Worm (Caenorhabditis elegans) whole organism, young adult: ENCODE results near the gene lfi-1.

ENCODE experiments used
- B0019.2 ChIP-seq: fragments of 200-800 bp; sonication (Bioruptor generic); conservative IDR thresholded peaks from 2 replicates; pipeline ENCODE4 v1.3.6; 2022; ENCODE audit warnings: missing genetic modification reagents, missing genetic modification characterization, missing compliant biosample characterization
- B0035.1 ChIP-seq: sonication (generic microtip); optimal IDR thresholded peaks from 2 replicates; lab custom pipeline; 2016; ENCODE audit warnings: missing genetic modification characterization, mild to moderate bottlenecking, missing compliant biosample characterization, missing genotype, missing genetic modification reagents
- B0261.1 ChIP-seq: sonication (generic microtip); optimal IDR thresholded peaks from 2 replicates; lab custom pipeline; 2016; ENCODE audit warnings: mild to moderate bottlenecking, missing genetic modification characterization, moderate library complexity, missing compliant biosample characterization
- B0336.3 ChIP-seq: fragments of 200-800 bp; sonication (Bioruptor generic); IDR thresholded peaks from 2 replicates; pipeline ENCODE4 v1.3.6; 2022; ENCODE audit warnings: missing genetic modification characterization, missing compliant biosample characterization
- D2030.7 ChIP-seq: fragments of 200-800 bp; sonication (Bioruptor generic); IDR thresholded peaks from 2 replicates; pipeline ENCODE4 v1.3.6; 2022; ENCODE audit warnings: missing genetic modification reagents, missing genetic modification characterization, missing compliant biosample characterization
- F39B2.1 ChIP-seq: fragments of 200-800 bp; sonication (Bioruptor generic); IDR thresholded peaks from 2 replicates; pipeline ENCODE4 v1.3.6; 2022; ENCODE audit warnings: missing genetic modification reagents, missing genetic modification characterization, missing compliant biosample characterization
- F49E8.2 ChIP-seq: sonication (generic microtip); optimal IDR thresholded peaks from 3 replicates; lab custom pipeline; 2017; ENCODE audit warnings: missing genetic modification characterization, mild to moderate bottlenecking, missing compliant biosample characterization, antibody characterized with exemption, moderate library complexity; ENCODE audit not compliant: insufficient read depth
- K12H6.12 ChIP-seq: fragments of 200-800 bp; sonication (Bioruptor generic); optimal IDR thresholded peaks from 2 replicates; lab custom pipeline; 2018; ENCODE audit warnings: mild to moderate bottlenecking, missing genetic modification characterization, missing compliant biosample characterization
- T07F8.4 ChIP-seq: sonication (generic microtip); optimal IDR thresholded peaks from 2 replicates; lab custom pipeline; 2016; ENCODE audit warnings: mild to moderate bottlenecking, missing genetic modification characterization, moderate library complexity, missing compliant biosample characterization
- Y95B8A.8 ChIP-seq: fragments of 200-800 bp; sonication (Bioruptor generic); IDR thresholded peaks from 2 replicates; pipeline ENCODE4 v1.3.6; 2022; ENCODE audit warnings: missing genetic modification reagents, missing genetic modification characterization, missing compliant biosample characterization
- akir-1 ChIP-seq: fragments of 200-800 bp; sonication (Bioruptor generic); optimal IDR thresholded peaks from 2 replicates; lab custom pipeline; 2018; ENCODE audit warnings: mild to moderate bottlenecking, missing genetic modification characterization, moderate library complexity, missing compliant biosample characterization
- aptf-3 ChIP-seq: fragments of 200-800 bp; sonication (Bioruptor generic); IDR thresholded peaks from 2 replicates; pipeline ENCODE4 v1.3.6; 2022; ENCODE audit warnings: missing genetic modification characterization, missing compliant biosample characterization
- bed-1 ChIP-seq: fragments of 200-800 bp; sonication (Bioruptor generic); IDR thresholded peaks from 2 replicates; pipeline ENCODE4 v1.3.6; 2022; ENCODE audit warnings: missing genetic modification reagents, missing genetic modification characterization, missing compliant biosample characterization
- bed-2 ChIP-seq: fragments of 200-800 bp; sonication (Bioruptor generic); IDR thresholded peaks from 2 replicates; pipeline ENCODE4 v1.3.6; 2022; ENCODE audit warnings: missing genetic modification reagents, missing genetic modification characterization, missing compliant biosample characterization
- ceh-27 ChIP-seq: fragments of 200-800 bp; sonication (Bioruptor generic); optimal IDR thresholded peaks from 2 replicates; lab custom pipeline; 2018; ENCODE audit warnings: mild to moderate bottlenecking, missing genetic modification characterization, moderate library complexity, missing compliant biosample characterization
- die-1 ChIP-seq: sonication (generic microtip); optimal IDR thresholded peaks from 2 replicates; lab custom pipeline; 2016; ENCODE audit warnings: missing genotype, mild to moderate bottlenecking, missing genetic modification characterization, missing compliant biosample characterization
- dpl-1 ChIP-seq: fragments of 150-350 bp; optimal IDR thresholded peaks from 2 replicates; lab custom pipeline; 2014; ENCODE audit warnings: missing biosample characterization, missing genetic modification reagents, missing genetic modification characterization
- egl-44 ChIP-seq: fragments of 200-800 bp; sonication (Bioruptor generic); IDR thresholded peaks from 2 replicates; pipeline ENCODE4 v1.3.6; 2022; ENCODE audit warnings: missing genetic modification reagents, missing genetic modification characterization, missing compliant biosample characterization
- ekl-4 ChIP-seq: fragments of 200-800 bp; sonication (Bioruptor generic); IDR thresholded peaks from 2 replicates; pipeline ENCODE4 v1.3.6; 2022; ENCODE audit warnings: missing genetic modification reagents, missing genetic modification characterization, missing compliant biosample characterization
- gei-17 ChIP-seq: fragments of 200-800 bp; sonication (Bioruptor generic); optimal IDR thresholded peaks from 2 replicates; lab custom pipeline; 2018; ENCODE audit warnings: mild to moderate bottlenecking, missing genetic modification characterization, missing compliant biosample characterization
- him-1 ChIP-seq: sonication (generic microtip); optimal IDR thresholded peaks from 2 replicates; lab custom pipeline; 2016; ENCODE audit warnings: missing genotype, missing genetic modification reagents, missing genetic modification characterization, missing compliant biosample characterization
- hlh-12 ChIP-seq: sonication (generic microtip); optimal IDR thresholded peaks from 2 replicates; lab custom pipeline; 2016; ENCODE audit warnings: missing genetic modification characterization, missing compliant biosample characterization
- hlh-26 ChIP-seq: fragments of 200-800 bp; sonication (Bioruptor generic); conservative IDR thresholded peaks from 2 replicates; pipeline ENCODE4 v1.3.6; 2022; ENCODE audit warnings: missing genetic modification reagents, missing genetic modification characterization, missing compliant biosample characterization
- hrde-1 ChIP-seq: sonication (generic microtip); optimal IDR thresholded peaks from 2 replicates; lab custom pipeline; 2016; ENCODE audit warnings: missing genetic modification characterization, mild to moderate bottlenecking, missing compliant biosample characterization, moderate library complexity, missing genotype, missing genetic modification reagents, borderline replicate concordance
- lag-1 ChIP-seq: fragments of 200-800 bp; sonication (Bioruptor generic); IDR thresholded peaks from 2 replicates; pipeline ENCODE4 v1.3.6; 2022; ENCODE audit warnings: missing genetic modification reagents, missing genetic modification characterization, missing compliant biosample characterization
- let-526 ChIP-seq: fragments of 200-800 bp; sonication (Bioruptor generic); IDR thresholded peaks from 2 replicates; pipeline ENCODE4 v1.3.6; 2022; ENCODE audit warnings: missing genetic modification reagents, missing genetic modification characterization, missing compliant biosample characterization
- lin-35 ChIP-seq, 3 experiments: fragments of 150-350 bp in 2 of 3; sonication (generic microtip) in 1 of 3; optimal IDR thresholded peaks; 2 replicates each; lab custom pipeline; 2014 to 2018; ENCODE audit warnings: missing biosample characterization in 3 of 3, missing genetic modification characterization in 3 of 3, missing genetic modification reagents in 3 of 3
- lin-40 ChIP-seq: sonication (generic microtip); optimal IDR thresholded peaks from 2 replicates; lab custom pipeline; 2016; ENCODE audit warnings: missing genetic modification characterization, mild to moderate bottlenecking, missing compliant biosample characterization, missing genotype, missing genetic modification reagents
- lir-1 ChIP-seq: fragments of 200-800 bp; sonication (Bioruptor generic); conservative IDR thresholded peaks from 2 replicates; pipeline ENCODE4 v1.3.6; 2022; ENCODE audit warnings: missing genetic modification reagents, missing genetic modification characterization, missing compliant biosample characterization
- lsy-27 ChIP-seq: sonication (generic microtip); optimal IDR thresholded peaks from 2 replicates; lab custom pipeline; 2017; ENCODE audit warnings: missing genetic modification characterization, mild to moderate bottlenecking, missing compliant biosample characterization, antibody characterized with exemption, missing genotype, borderline replicate concordance; ENCODE audit not compliant: insufficient read depth
- madf-10 ChIP-seq: sonication (generic microtip); optimal IDR thresholded peaks from 2 replicates; lab custom pipeline; 2016; ENCODE audit warnings: mild to moderate bottlenecking, missing genetic modification characterization, missing compliant biosample characterization
- madf-3 ChIP-seq: fragments of 200-800 bp; sonication (Bioruptor generic); IDR thresholded peaks from 2 replicates; pipeline ENCODE4 v1.3.6; 2022; ENCODE audit warnings: missing genetic modification reagents, missing genetic modification characterization, missing compliant biosample characterization
- madf-6 ChIP-seq: fragments of 200-800 bp; sonication (Bioruptor generic); IDR thresholded peaks from 2 replicates; pipeline ENCODE4 v1.3.6; 2022; ENCODE audit warnings: missing genetic modification reagents, missing genetic modification characterization, missing compliant biosample characterization
- madf-8 ChIP-seq: fragments of 200-800 bp; sonication (Bioruptor generic); conservative IDR thresholded peaks from 2 replicates; pipeline ENCODE4 v1.3.6; 2022; ENCODE audit warnings: missing genetic modification reagents, missing genetic modification characterization, missing compliant biosample characterization
- mcd-1 ChIP-seq: fragments of 200-800 bp; sonication (Bioruptor generic); IDR thresholded peaks from 2 replicates; pipeline ENCODE4 v1.3.6; 2022; ENCODE audit warnings: missing genetic modification reagents, missing genetic modification characterization, missing compliant biosample characterization
- mes-4 ChIP-seq: sonication (generic microtip); optimal IDR thresholded peaks from 2 replicates; lab custom pipeline; 2016; ENCODE audit warnings: missing genotype, missing genetic modification characterization, missing compliant biosample characterization
- nfya-1 ChIP-seq: sonication (generic microtip); optimal IDR thresholded peaks from 2 replicates; lab custom pipeline; 2017; ENCODE audit warnings: antibody characterized with exemption, missing compliant biosample characterization, missing genetic modification characterization, borderline replicate concordance; ENCODE audit not compliant: insufficient read depth
- nhr-179 ChIP-seq: sonication (generic microtip); optimal IDR thresholded peaks from 2 replicates; lab custom pipeline; 2016; ENCODE audit warnings: mild to moderate bottlenecking, missing genetic modification characterization, missing compliant biosample characterization
- pbrm-1 ChIP-seq: fragments of 200-800 bp; sonication (Bioruptor generic); IDR thresholded peaks from 2 replicates; pipeline ENCODE4 v1.3.6; 2022; ENCODE audit warnings: missing genetic modification reagents, missing genetic modification characterization, missing compliant biosample characterization
- pha-4 ChIP-seq: fragments of 150-350 bp; sonication (generic microtip); optimal IDR thresholded peaks from 2 replicates; lab custom pipeline; 2014; ENCODE audit warnings: missing biosample characterization, missing genetic modification reagents, missing genetic modification characterization
- rec-8 ChIP-seq, 2 experiments: sonication (generic microtip); optimal IDR thresholded peaks; 2 replicates each; lab custom pipeline; 2016; ENCODE audit warnings: mild to moderate bottlenecking in 2 of 2, missing genetic modification characterization in 2 of 2, missing genetic modification reagents in 2 of 2, missing genotype in 2 of 2, missing biosample characterization in 1 of 2, missing compliant biosample characterization in 1 of 2, moderate library complexity in 1 of 2
- snpc-1.1 ChIP-seq: sonication (generic microtip); optimal IDR thresholded peaks from 2 replicates; lab custom pipeline; 2017; ENCODE audit warnings: missing genetic modification characterization, mild to moderate bottlenecking, missing compliant biosample characterization, antibody characterized with exemption, moderate library complexity, missing genotype, missing genetic modification reagents; ENCODE audit not compliant: insufficient read depth
- snpc-3.4 ChIP-seq: sonication (generic microtip); optimal IDR thresholded peaks from 2 replicates; lab custom pipeline; 2017; ENCODE audit warnings: missing genetic modification characterization, mild to moderate bottlenecking, missing compliant biosample characterization, antibody characterized with exemption, moderate library complexity, missing genotype, missing genetic modification reagents
- snpc-4 ChIP-seq, 5 experiments: fragments of 150-350 bp in 1 of 5; sonication (generic microtip) in 4 of 5; optimal IDR thresholded peaks; 2 replicates each; lab custom pipeline; 2014 to 2018; ENCODE audit warnings: missing genetic modification characterization in 5 of 5, missing biosample characterization in 3 of 5, antibody characterized with exemption in 2 of 5, mild to moderate bottlenecking in 2 of 5, missing compliant biosample characterization in 2 of 5, missing genotype in 2 of 5, moderate library complexity in 2 of 5, missing genetic modification reagents in 1 of 5
- zfh-2 ChIP-seq: fragments of 200-800 bp; sonication (Bioruptor generic); conservative IDR thresholded peaks from 2 replicates; pipeline ENCODE4 v1.3.6; 2022; ENCODE audit warnings: missing genetic modification reagents, missing genetic modification characterization, missing compliant biosample characterization
- ztf-28 ChIP-seq: fragments of 200-800 bp; sonication (Bioruptor generic); IDR thresholded peaks from 2 replicates; pipeline ENCODE4 v1.3.6; 2022; ENCODE audit warnings: missing genetic modification reagents, missing genetic modification characterization, missing compliant biosample characterization

lfi-1 gene

ce11 chrX:5022682-5023081 lies 46.1 kb downstream of the lfi-1 start:
- TF ChIP-seq egl-44 (GFP tag; lab: Robert Waterston, UW) (peak; percentile 81), nhr-179 (tag; lab: Kevin White, UChicago) (no peak), lin-40 (peak; percentile 64), madf-3 (no peak), hrde-1 (peak; percentile 1), T07F8.4 (tag; lab: Kevin White, UChicago) (no peak), madf-10 (peak; percentile 72), K12H6.12 (tag; lab: Kevin White, UChicago) (peak; percentile 62), D2030.7 (GFP tag; lab: Robert Waterston, UW) (peak; percentile 84), gei-17 (GFP tag; lab: Kevin White, UChicago) (peak; percentile 30), madf-6 (GFP tag; lab: Robert Waterston, UW) (peak; percentile 46; the same call in 1 of the 2 replicates), hlh-12 (tag; lab: Kevin White, UChicago) (no peak), mes-4 (peak; percentile 23), lag-1 (GFP tag; lab: Robert Waterston, UW) (no peak), him-1 (tag; lab: Kevin White, UChicago) (peak; percentile 83), let-526 (GFP tag; lab: Robert Waterston, UW) (no peak), lin-35 (GFP tag; optimal IDR thresholded peaks at IDR 0.05; lab: Kevin White, UChicago) (peak in 1 of 3 experiments; percentile 37), pbrm-1 (GFP tag; lab: Robert Waterston, UW) (peak; percentile 90), B0261.1 (tag; lab: Kevin White, UChicago) (peak; percentile 96), mcd-1 (GFP tag; lab: Robert Waterston, UW) (no peak), lir-1 (GFP tag; lab: Robert Waterston, UW) (0 out of 2 replicates have a peak, but pooled peaks have one; percentile 43), madf-8 (GFP tag; lab: Robert Waterston, UW) (no peak), akir-1 (GFP tag; lab: Kevin White, UChicago) (no peak), B0336.3 (GFP tag; lab: Robert Waterston, UW) (no peak), dpl-1 (GFP tag; lab: Kevin White, UChicago) (no peak), snpc-4 (GFP tag; optimal IDR thresholded peaks at IDR 0.05; lab: Kevin White, UChicago) (peak; percentile 76), snpc-4 (tag; optimal IDR thresholded peaks at IDR 0.05; lab: Kevin White, UChicago) (peak in 1 of 4 experiments; percentile 71), F49E8.2 (peak; percentile 27), ztf-28 (GFP tag; lab: Robert Waterston, UW) (peak; percentile 91), snpc-3.4 (tag; lab: Kevin White, UChicago) (peak; percentile 14), rec-8 (tag; optimal IDR thresholded peaks at IDR 0.05; lab: Kevin White, UChicago) (peak; percentile 41 to 67), nfya-1 (no peak), zfh-2 (GFP tag; lab: Robert Waterston, UW) (0 out of 2 replicates have a peak, but pooled peaks have one; percentile 18), aptf-3 (no peak; the same call in 1 of the 2 replicates), ceh-27 (GFP tag; lab: Kevin White, UChicago) (peak; percentile 58), lsy-27 (no peak), F39B2.1 (no peak), hlh-26 (GFP tag; lab: Robert Waterston, UW) (no peak), Y95B8A.8 (0 out of 2 replicates have a peak, but pooled peaks have one; percentile 13), pha-4 (tag; lab: Kevin White, UChicago) (no peak), B0019.2 (no peak), die-1 (tag; lab: Kevin White, UChicago) (peak; percentile 84), bed-1 (GFP tag; lab: Robert Waterston, UW) (no peak), ekl-4 (GFP tag; lab: Robert Waterston, UW) (peak; percentile 47; the same call in 1 of the 2 replicates), B0035.1 (no peak), snpc-1.1 (tag; lab: Kevin White, UChicago) (peak; percentile 36), bed-2 (no peak)
